Fruit fly (Drosophila melanogaster): ENCODE measurements around the gene Adk2.

Adk2 gene

DNA sequence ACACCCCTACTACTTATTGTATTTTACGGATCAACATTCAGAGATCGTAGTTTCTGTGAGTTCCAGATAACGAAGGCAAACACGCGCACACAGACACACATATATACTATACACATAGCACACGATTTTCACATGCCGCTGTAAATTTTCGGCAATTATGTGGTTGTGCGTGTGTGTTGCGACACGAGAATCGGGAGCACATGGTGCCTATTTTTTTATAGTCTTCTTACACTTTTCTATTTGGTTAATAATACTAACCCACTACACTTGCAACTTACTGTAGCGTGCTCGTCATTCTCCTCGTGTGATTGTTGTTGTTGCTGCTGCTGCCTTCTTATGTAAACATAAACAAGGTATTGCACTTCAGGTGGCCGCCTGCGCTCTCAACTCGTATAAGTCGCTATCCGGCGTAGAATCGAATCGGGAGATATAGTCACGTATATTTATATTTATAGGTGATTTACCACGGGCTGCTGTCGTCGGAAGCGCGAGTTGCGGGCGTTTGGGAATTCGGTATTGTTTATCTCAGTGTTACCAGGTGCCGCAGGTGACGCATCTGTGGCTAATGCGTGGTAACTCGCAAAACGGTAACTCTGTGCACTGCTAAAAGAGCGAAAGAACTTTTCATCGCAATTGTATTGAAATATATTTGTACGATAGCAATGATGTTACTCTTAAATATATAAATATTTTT lies at the start of gene Adk2:
Gene Adk2 (minus strand): TSS at position 529 of the 694 bp plus-strand sequence.
- TF ChIP-seq CG9705 (GFP tag; optimal IDR thresholded peaks at IDR 0.05) = no peak
- TF ChIP-seq Mio (GFP tag; optimal IDR thresholded peaks at IDR 0.05) = no peak
- TF ChIP-seq tai (GFP tag; optimal IDR thresholded peaks at IDR 0.05) = no peak
- TF ChIP-seq sage (GFP tag; optimal IDR thresholded peaks at IDR 0.05) = no peak
- TF ChIP-seq lola (GFP tag; optimal IDR thresholded peaks at IDR 0.05) = no peak
- no peak for TF ChIP-seq CG32264 (GFP tag; optimal IDR thresholded peaks at IDR 0.05)
- TF ChIP-seq fru (GFP tag; optimal IDR thresholded peaks at IDR 0.05) = no peak
- peak; percentile 40 for TF ChIP-seq rgr (GFP tag; optimal IDR thresholded peaks at IDR 0.05)
- peak; percentile 10 for TF ChIP-seq h (GFP tag; optimal IDR thresholded peaks at IDR 0.05)
- no peak for TF ChIP-seq Abd-B (GFP tag; optimal IDR thresholded peaks at IDR 0.05)
- TF ChIP-seq pan (optimal IDR thresholded peaks at IDR 0.05) = no peak
- no peak for TF ChIP-seq OdsH (GFP tag; optimal IDR thresholded peaks at IDR 0.05)
- no peak for TF ChIP-seq Hr78 (GFP tag; optimal IDR thresholded peaks at IDR 0.05)
- no peak for TF ChIP-seq Sp1 (GFP tag; optimal IDR thresholded peaks at IDR 0.05)
- no peak for TF ChIP-seq Rel (GFP tag; optimal IDR thresholded peaks at IDR 0.05)
- TF ChIP-seq Rel (tag; optimal IDR thresholded peaks at IDR 0.05) = peak; percentile 78
- TF ChIP-seq dsf (GFP tag; optimal IDR thresholded peaks at IDR 0.05; ENCODE audit: borderline replicate concordance) = no peak
- no peak for TF ChIP-seq GATAd (GFP tag; optimal IDR thresholded peaks at IDR 0.05)
- peak; percentile 39 for TF ChIP-seq Hr83 (GFP tag; optimal IDR thresholded peaks at IDR 0.05; ENCODE audit: poor library complexity, severe bottlenecking)
- TF ChIP-seq Vsx2 (GFP tag; optimal IDR thresholded peaks at IDR 0.05; ENCODE audit: partially characterized antibody) = no peak
- TF ChIP-seq woc (GFP tag; optimal IDR thresholded peaks at IDR 0.05) = no peak
- no peak for TF ChIP-seq Dif (GFP tag; optimal IDR thresholded peaks at IDR 0.05; ENCODE audit: partially characterized antibody)
- no peak for TF ChIP-seq usp (GFP tag; optimal IDR thresholded peaks at IDR 0.05)

DNA sequence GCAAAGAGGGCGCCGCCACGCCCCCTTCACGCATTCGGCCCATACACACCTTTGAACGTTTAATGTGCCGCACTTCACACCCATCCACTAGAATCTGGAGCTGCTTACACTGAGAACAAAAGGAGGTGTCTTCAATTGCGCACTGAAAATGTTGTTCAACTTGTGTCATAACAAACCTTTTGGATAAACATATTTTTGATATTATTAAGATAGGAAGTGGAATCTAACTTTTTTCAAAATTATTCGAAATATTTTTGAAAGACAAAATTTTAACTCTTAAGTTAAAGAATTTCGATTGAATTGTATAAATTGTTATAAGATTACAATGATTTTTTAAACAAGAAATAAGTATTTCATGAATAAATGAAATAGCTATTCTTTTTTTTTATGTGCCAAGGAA lies 45.8 kb upstream of the Adk2 start:
- TF ChIP-seq Sp1 (GFP tag; optimal IDR thresholded peaks at IDR 0.05) (no peak), ey (GFP tag; optimal IDR thresholded peaks at IDR 0.05) (no peak), GATAd (GFP tag; optimal IDR thresholded peaks at IDR 0.05) (no peak), lola (GFP tag; optimal IDR thresholded peaks at IDR 0.05) (no peak), dmrt93B (GFP tag; optimal IDR thresholded peaks at IDR 0.05) (no peak), CrebA (GFP tag; optimal IDR thresholded peaks at IDR 0.05; ENCODE audit: borderline replicate concordance) (no peak), OdsH (GFP tag; optimal IDR thresholded peaks at IDR 0.05) (no peak), sage (GFP tag; optimal IDR thresholded peaks at IDR 0.05) (no peak), brk (GFP tag; optimal IDR thresholded peaks at IDR 0.05) (no peak)

- no peak for TF ChIP-seq woc (GFP tag; optimal IDR thresholded peaks at IDR 0.05)
- TF ChIP-seq pan (optimal IDR thresholded peaks at IDR 0.05) = no peak
These were observed 43.7 kb upstream of the Adk2 start for dm6 chr3L:13066220-13066619.

DNA sequence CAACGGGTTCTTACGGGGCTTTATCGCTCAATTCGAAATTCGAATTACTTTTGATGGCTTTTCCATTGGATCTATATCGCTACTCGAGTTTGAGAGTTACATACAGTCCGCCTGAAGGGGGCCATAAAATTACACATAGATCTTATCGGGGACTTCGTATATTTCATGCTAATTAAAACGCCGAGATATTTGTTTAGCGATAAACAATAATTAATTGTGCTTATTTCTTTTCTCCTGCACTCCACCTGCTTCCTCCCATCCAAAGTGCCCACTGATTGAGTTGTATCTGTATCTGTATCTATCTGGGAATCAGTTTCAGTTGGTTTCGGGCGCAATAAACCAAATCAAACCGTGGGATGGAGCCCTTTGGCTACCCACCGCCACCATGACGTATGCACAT lies 43.1 kb upstream of the Adk2 start:
- no peak for TF ChIP-seq jim (GFP tag; optimal IDR thresholded peaks at IDR 0.05)
- no peak for TF ChIP-seq CrebA (GFP tag; optimal IDR thresholded peaks at IDR 0.05; ENCODE audit: borderline replicate concordance)
- no peak for TF ChIP-seq brk (GFP tag; optimal IDR thresholded peaks at IDR 0.05)

DNA sequence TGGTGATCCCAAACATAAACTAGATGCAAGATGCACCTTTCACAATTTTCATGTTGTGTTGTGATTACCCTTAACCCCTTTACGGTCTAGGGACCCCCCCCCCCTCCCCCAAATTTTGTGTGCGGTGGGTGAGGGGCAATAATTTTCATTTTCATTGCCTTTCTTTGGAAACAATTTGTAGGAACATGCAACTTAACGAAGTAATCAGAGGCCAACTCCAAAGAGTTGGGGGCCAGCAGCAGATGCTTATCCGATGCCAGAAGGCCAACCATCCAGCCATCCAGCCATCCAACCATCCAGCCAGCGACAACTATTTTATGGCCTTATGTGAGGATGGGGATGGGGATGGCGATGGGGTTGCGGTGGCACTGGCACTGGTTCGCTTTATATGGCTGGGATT lies 42.4 kb upstream of the Adk2 start:
- TF ChIP-seq Dif (GFP tag; optimal IDR thresholded peaks at IDR 0.05; ENCODE audit: partially characterized antibody) (no peak), Dfd (GFP tag; optimal IDR thresholded peaks at IDR 0.05) (peak; percentile 84)

DNA sequence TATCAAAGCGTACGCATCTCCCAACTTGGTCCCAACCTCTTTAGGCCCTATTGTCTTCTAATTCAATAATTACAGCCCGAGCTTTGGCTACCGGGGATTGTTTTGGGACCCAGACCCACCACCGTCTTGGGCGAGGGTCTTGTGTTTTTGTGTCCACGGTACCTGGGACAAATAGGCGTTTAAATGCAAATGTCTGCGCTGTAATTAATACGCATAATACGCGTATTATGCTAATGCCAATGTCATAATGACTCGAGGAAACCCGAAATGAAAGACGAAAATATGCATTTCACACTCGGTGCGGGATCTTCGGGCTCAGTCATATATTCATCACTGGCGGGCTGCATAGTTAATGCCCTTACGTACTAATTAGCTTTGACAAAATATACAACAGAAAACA lies 41.9 kb upstream of the Adk2 start:
- TF ChIP-seq foxo (GFP tag; optimal IDR thresholded peaks at IDR 0.05) = no peak
- no peak for TF ChIP-seq rgr (GFP tag; optimal IDR thresholded peaks at IDR 0.05)
- no peak for TF ChIP-seq Dif (GFP tag; optimal IDR thresholded peaks at IDR 0.05; ENCODE audit: partially characterized antibody)
- no peak for TF ChIP-seq jim (GFP tag; optimal IDR thresholded peaks at IDR 0.05)
- no peak for TF ChIP-seq ey (GFP tag; optimal IDR thresholded peaks at IDR 0.05)
- no peak for TF ChIP-seq dmrt93B (GFP tag; optimal IDR thresholded peaks at IDR 0.05)
- no peak for TF ChIP-seq Rel (GFP tag; optimal IDR thresholded peaks at IDR 0.05)
- TF ChIP-seq Rel (tag; optimal IDR thresholded peaks at IDR 0.05) = no peak
- TF ChIP-seq usp (GFP tag; optimal IDR thresholded peaks at IDR 0.05) = no peak
- no peak for TF ChIP-seq Hr78 (GFP tag; optimal IDR thresholded peaks at IDR 0.05)
- TF ChIP-seq pan (optimal IDR thresholded peaks at IDR 0.05) = no peak
- no peak for TF ChIP-seq br (GFP tag; optimal IDR thresholded peaks at IDR 0.05)
- TF ChIP-seq Myc (optimal IDR thresholded peaks at IDR 0.05) = no peak
- no peak for TF ChIP-seq dsf (GFP tag; optimal IDR thresholded peaks at IDR 0.05; ENCODE audit: borderline replicate concordance)
- no peak for TF ChIP-seq h (GFP tag; optimal IDR thresholded peaks at IDR 0.05)
- no peak for TF ChIP-seq tai (GFP tag; optimal IDR thresholded peaks at IDR 0.05)
- TF ChIP-seq CG32264 (GFP tag; optimal IDR thresholded peaks at IDR 0.05) = no peak
- TF ChIP-seq Sp1 (GFP tag; optimal IDR thresholded peaks at IDR 0.05) = no peak
- TF ChIP-seq OdsH (GFP tag; optimal IDR thresholded peaks at IDR 0.05) = no peak
